Fruit fly (Drosophila melanogaster) whole organism: Measurements from ENCODE around the gene CG31457.

ENCODE experiments used
- CG8478 ChIP-seq: fragments of >200 bp; optimal IDR thresholded peaks from 2 replicates; lab custom pipeline; 2018; ENCODE audit warnings: inconsistent platforms
- Dll ChIP-seq: fragments of >200 bp; optimal IDR thresholded peaks from 2 replicates; lab custom pipeline; 2017
- EcR ChIP-seq, 2 experiments: fragments of >200 bp; optimal IDR thresholded peaks; 2 replicates each; lab custom pipeline; 2017; ENCODE audit warnings: missing biosample characterization in 2 of 2, missing genetic modification characterization in 2 of 2, missing genetic modification reagents in 2 of 2
- pan ChIP-seq: fragments of >200 bp; optimal IDR thresholded peaks from 2 replicates; lab custom pipeline; 2017
- psq ChIP-seq: fragments of >200 bp; optimal IDR thresholded peaks from 2 replicates; lab custom pipeline; 2017
- usp ChIP-seq: fragments of >200 bp; optimal IDR thresholded peaks from 2 replicates; lab custom pipeline; 2017; ENCODE audit warnings: missing biosample characterization, missing genetic modification characterization, mixed read lengths

DNA sequence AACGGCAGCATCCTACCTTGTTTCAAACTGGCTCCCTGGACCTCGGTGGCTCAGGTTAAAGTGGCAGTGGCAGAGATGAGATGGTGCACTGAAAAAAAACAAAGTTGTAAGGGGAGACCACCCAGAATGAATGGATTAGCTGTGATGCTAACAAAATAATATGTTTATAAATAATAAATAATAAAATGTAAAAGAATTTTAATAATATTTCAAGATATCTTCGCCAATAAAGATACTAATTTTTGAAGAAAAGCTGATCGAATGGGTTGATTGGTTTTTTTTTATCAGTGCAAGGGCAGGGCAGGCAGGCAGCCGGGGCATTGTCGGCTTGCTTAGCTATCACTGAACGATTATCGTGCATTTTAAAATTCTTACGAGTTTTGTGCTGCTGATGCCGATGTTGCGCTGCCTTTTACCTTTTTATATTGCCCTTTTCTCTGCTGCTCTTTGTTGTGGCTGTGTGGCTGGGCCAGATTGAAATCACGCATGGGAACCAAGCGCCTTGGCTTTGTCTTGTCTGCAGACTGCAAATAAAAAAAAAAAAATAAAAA, 21.3 kb upstream of the CG31457 start:
- TF ChIP-seq psq (lab: Kevin White, UChicago), result no peak
- TF ChIP-seq usp, result no peak
- TF ChIP-seq EcR (GFP tag; optimal IDR thresholded peaks at IDR 0.05; lab: Kevin White, UChicago), result no peak
- no peak for TF ChIP-seq pan (lab: Kevin White, UChicago)
- TF ChIP-seq Dll, result no peak
- no peak for TF ChIP-seq CG8478
